Fruit fly (Drosophila melanogaster) whole organism, pupa: ENCODE data around the gene Alp10.

Experiments
- CG10348 ChIP-seq: fragments of 200-800 bp; sonication (Bioruptor generic); IDR thresholded peaks from 2 replicates; pipeline ENCODE4 v1.3.6; 2022; ENCODE audit warnings: missing biosample characterization, missing genetic modification characterization
- CG12605 ChIP-seq: fragments of 200-800 bp; sonication (Bioruptor generic); IDR thresholded peaks from 2 replicates; pipeline ENCODE4 v1.3.6; 2022; ENCODE audit warnings: missing biosample characterization, missing genetic modification characterization
- CG13204 ChIP-seq: fragments of 200-800 bp; sonication (Bioruptor generic); optimal IDR thresholded peaks from 2 replicates; lab custom pipeline; 2018; ENCODE audit warnings: missing biosample characterization, mild to moderate bottlenecking, missing genetic modification characterization, moderate library complexity
- CG14655 ChIP-seq: fragments of 200-800 bp; sonication (Bioruptor generic); optimal IDR thresholded peaks from 3 replicates; lab custom pipeline; 2017; ENCODE audit warnings: mild to moderate bottlenecking, missing biosample characterization, missing genetic modification reagents, missing genetic modification characterization
- CG15710 ChIP-seq: fragments of 200-800 bp; sonication (Bioruptor generic); optimal IDR thresholded peaks from 2 replicates; lab custom pipeline; 2018; ENCODE audit warnings: missing biosample characterization, mild to moderate bottlenecking, missing genetic modification characterization, moderate library complexity
- CG32121 ChIP-seq: fragments of 200-800 bp; sonication (Bioruptor generic); IDR thresholded peaks from 2 replicates; pipeline ENCODE4 v1.3.6; 2022; ENCODE audit warnings: missing biosample characterization, missing genetic modification characterization
- CG34367 ChIP-seq: fragments of 200-800 bp; sonication (Bioruptor generic); optimal IDR thresholded peaks from 2 replicates; lab custom pipeline; 2018; ENCODE audit warnings: missing biosample characterization, mild to moderate bottlenecking, missing genetic modification characterization
- CG8301 ChIP-seq: fragments of 200-800 bp; sonication (Bioruptor generic); optimal IDR thresholded peaks from 2 replicates; lab custom pipeline; 2018; ENCODE audit warnings: missing biosample characterization, mild to moderate bottlenecking, missing genetic modification characterization
- gl ChIP-seq: fragments of 200-800 bp; sonication (Bioruptor generic); optimal IDR thresholded peaks from 2 replicates; lab custom pipeline; 2018; ENCODE audit warnings: missing biosample characterization, mild to moderate bottlenecking, missing genetic modification characterization
- rn ChIP-seq: fragments of 200-800 bp; sonication (Bioruptor generic); IDR thresholded peaks from 2 replicates; pipeline ENCODE4 v1.3.6; 2022; ENCODE audit warnings: missing biosample characterization, missing genetic modification characterization

DNA sequence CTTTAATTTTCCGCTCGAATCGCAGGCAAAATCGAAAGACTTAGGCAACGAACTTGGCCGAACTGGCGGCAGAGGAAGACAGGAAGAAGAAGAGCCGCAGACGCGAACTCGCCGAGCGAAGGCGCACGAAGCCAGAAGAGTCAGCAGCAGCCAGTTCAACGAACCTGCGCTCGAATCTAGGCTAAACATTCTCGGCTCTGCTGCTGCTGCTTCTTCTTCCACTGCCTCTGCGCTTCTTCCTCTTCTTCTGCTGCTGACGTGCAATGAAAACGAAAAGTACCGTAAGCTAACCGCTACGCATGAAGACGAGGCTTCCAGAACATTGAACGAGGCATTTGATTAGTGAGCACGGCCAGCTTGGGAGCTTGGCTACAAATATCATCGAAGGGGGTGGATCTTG lies 21.4 kb upstream of the Alp10 start:
- TF ChIP-seq CG12605 (GFP tag; lab: Robert Waterston, UW) (no peak), gl (tag; lab: Kevin White, UChicago) (no peak), CG32121 (GFP tag; lab: Robert Waterston, UW) (no peak), CG14655 (GFP tag; lab: Kevin White, UChicago) (no peak), CG8301 (tag; lab: Kevin White, UChicago) (no peak), rn (GFP tag; lab: Robert Waterston, UW) (no peak), CG10348 (GFP tag; lab: Robert Waterston, UW) (no peak), CG15710 (tag; lab: Kevin White, UChicago) (no peak), CG13204 (GFP tag; lab: Kevin White, UChicago) (no peak), CG34367 (tag; lab: Kevin White, UChicago) (no peak)
